Fruit fly (Drosophila melanogaster): Measurements from ENCODE around the gene CG43331.
A peak's percentile ranks its signal among the peaks of the same experiment; 100 is the strongest.

Gene CG43331

dm6 chr3L:22503730-22504129 is at the start of gene CG43331:
Gene CG43331, minus strand, starts transcription at chr3L:22503830.
- no peak for TF ChIP-seq tai (GFP tag; optimal IDR thresholded peaks at IDR 0.05)
- no peak for TF ChIP-seq N (GFP tag; optimal IDR thresholded peaks at IDR 0.05)
- no peak for TF ChIP-seq rgr (GFP tag; optimal IDR thresholded peaks at IDR 0.05)
- TF ChIP-seq brk (GFP tag; optimal IDR thresholded peaks at IDR 0.05): no peak
- no peak for TF ChIP-seq dl (GFP tag; optimal IDR thresholded peaks at IDR 0.05; ENCODE audit: insufficient read depth in 1 of 2, partially characterized antibody in 2 of 2)

- TF ChIP-seq CG32264 (GFP tag; optimal IDR thresholded peaks at IDR 0.05) (no peak), pan (optimal IDR thresholded peaks at IDR 0.05) (no peak), Vsx2 (GFP tag; optimal IDR thresholded peaks at IDR 0.05; ENCODE audit: partially characterized antibody) (no peak), Myc (optimal IDR thresholded peaks at IDR 0.05) (no peak), woc (GFP tag; optimal IDR thresholded peaks at IDR 0.05) (no peak)
These were observed 46.3 kb upstream of the CG43331 start, which contains the start of gene Trxr2 for dm6 chr3L:22549926-22550325. Gene Trxr2, plus strand, starts transcription at chr3L:22550226.

DNA sequence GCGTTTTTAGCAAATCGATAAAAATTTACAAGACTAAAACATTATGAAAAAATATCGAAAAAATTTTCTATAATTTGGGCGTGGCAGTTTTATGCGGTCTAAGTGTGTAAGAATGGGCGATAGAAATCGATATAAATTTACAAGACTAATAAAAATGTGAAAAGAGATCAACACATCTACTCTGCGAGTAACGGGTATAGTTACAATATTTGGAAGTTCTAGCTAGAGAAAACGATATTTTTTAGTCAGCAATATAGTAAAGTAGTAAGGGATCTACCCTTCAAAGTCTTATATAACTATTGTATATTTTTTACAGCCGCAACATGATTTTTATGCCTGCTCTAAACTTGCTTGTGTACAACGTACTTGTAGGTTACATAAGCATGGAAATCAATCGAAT is 44.5 kb upstream of the CG43331 start, which contains the start of gene CG11404:
Gene CG11404, plus strand, starts transcription at position 301 of the 400 bp plus-strand sequence.
- TF ChIP-seq Myc (optimal IDR thresholded peaks at IDR 0.05) (no peak), N (GFP tag; optimal IDR thresholded peaks at IDR 0.05) (no peak), Dif (GFP tag; optimal IDR thresholded peaks at IDR 0.05; ENCODE audit: partially characterized antibody) (no peak), Mio (GFP tag; optimal IDR thresholded peaks at IDR 0.05) (no peak), sv (GFP tag; optimal IDR thresholded peaks at IDR 0.05) (no peak), usp (GFP tag; optimal IDR thresholded peaks at IDR 0.05) (no peak), Jra (GFP tag; optimal IDR thresholded peaks at IDR 0.05) (no peak), sage (GFP tag; optimal IDR thresholded peaks at IDR 0.05) (no peak), CG9705 (GFP tag; optimal IDR thresholded peaks at IDR 0.05) (no peak), tai (GFP tag; optimal IDR thresholded peaks at IDR 0.05) (no peak), lola (GFP tag; optimal IDR thresholded peaks at IDR 0.05) (no peak), jim (GFP tag; optimal IDR thresholded peaks at IDR 0.05) (no peak), Sp1 (GFP tag; optimal IDR thresholded peaks at IDR 0.05) (no peak), Rel (GFP tag; optimal IDR thresholded peaks at IDR 0.05) (no peak), Rel (tag; optimal IDR thresholded peaks at IDR 0.05) (no peak), br (GFP tag; optimal IDR thresholded peaks at IDR 0.05) (no peak), Dfd (GFP tag; optimal IDR thresholded peaks at IDR 0.05) (no peak), HLH106 (tag; optimal IDR thresholded peaks at IDR 0.05) (no peak), psq (GFP tag; optimal IDR thresholded peaks at IDR 0.05) (no peak), fru (GFP tag; optimal IDR thresholded peaks at IDR 0.05) (no peak), OdsH (GFP tag; optimal IDR thresholded peaks at IDR 0.05) (no peak)

- TF ChIP-seq sage (GFP tag; optimal IDR thresholded peaks at IDR 0.05) (no peak), rgr (GFP tag; optimal IDR thresholded peaks at IDR 0.05) (peak; percentile 19), h (GFP tag; optimal IDR thresholded peaks at IDR 0.05) (peak; percentile 3), fru (GFP tag; optimal IDR thresholded peaks at IDR 0.05) (peak; percentile 21), OdsH (GFP tag; optimal IDR thresholded peaks at IDR 0.05) (peak; percentile 17), N (GFP tag; optimal IDR thresholded peaks at IDR 0.05) (no peak), dmrt93B (GFP tag; optimal IDR thresholded peaks at IDR 0.05) (no peak), jim (GFP tag; optimal IDR thresholded peaks at IDR 0.05) (no peak), Hr83 (GFP tag; optimal IDR thresholded peaks at IDR 0.05; ENCODE audit: poor library complexity, severe bottlenecking) (peak; percentile 3), Hnf4 (GFP tag; optimal IDR thresholded peaks at IDR 0.05) (no peak)
These were observed 16.4 kb upstream of the CG43331 start for dm6 chr3L:22520017-22520416.

DNA sequence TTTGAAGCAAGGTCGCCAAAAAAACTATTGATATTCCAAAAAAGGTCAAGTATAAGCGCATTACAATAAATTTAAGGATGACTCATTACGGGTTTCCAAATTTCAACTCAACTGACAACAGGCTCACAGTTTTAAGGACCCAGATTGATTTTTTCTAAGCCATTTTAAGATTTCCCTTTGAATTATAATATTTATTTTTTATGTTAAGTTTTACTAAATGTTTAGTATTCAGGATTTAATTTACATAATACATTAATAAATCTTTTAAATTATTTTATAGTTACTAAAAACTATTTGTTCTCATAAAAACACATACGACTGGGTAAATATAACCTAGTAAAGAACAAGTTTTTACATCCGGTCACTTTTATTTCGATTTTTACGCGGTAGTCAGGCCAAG is 1.5 kb upstream of the CG43331 start, which contains the start of gene CG43329:
Gene CG43329, minus strand, starts transcription at position 101 of the 400 bp plus-strand sequence.
- TF ChIP-seq dl (GFP tag; optimal IDR thresholded peaks at IDR 0.05; ENCODE audit: insufficient read depth in 1 of 2, partially characterized antibody in 2 of 2) (no peak), Vsx2 (GFP tag; optimal IDR thresholded peaks at IDR 0.05; ENCODE audit: partially characterized antibody) (no peak), CrebA (GFP tag; optimal IDR thresholded peaks at IDR 0.05; ENCODE audit: borderline replicate concordance) (no peak), pan (optimal IDR thresholded peaks at IDR 0.05) (no peak), Jra (GFP tag; optimal IDR thresholded peaks at IDR 0.05) (no peak), fru (GFP tag; optimal IDR thresholded peaks at IDR 0.05) (no peak), Dif (GFP tag; optimal IDR thresholded peaks at IDR 0.05; ENCODE audit: partially characterized antibody) (no peak), Abd-B (GFP tag; optimal IDR thresholded peaks at IDR 0.05) (no peak), brk (GFP tag; optimal IDR thresholded peaks at IDR 0.05) (no peak), sage (GFP tag; optimal IDR thresholded peaks at IDR 0.05) (no peak), tai (GFP tag; optimal IDR thresholded peaks at IDR 0.05) (no peak), OdsH (GFP tag; optimal IDR thresholded peaks at IDR 0.05) (no peak), psq (GFP tag; optimal IDR thresholded peaks at IDR 0.05) (no peak), sv (GFP tag; optimal IDR thresholded peaks at IDR 0.05) (no peak)

Data from whole organism, wandering third instar larva.